Worm (Caenorhabditis elegans) whole organism, late embryonic: ENCODE results near the gene Y57A10C.10.
A peak's percentile ranks its signal among the peaks of the same experiment; 100 is the strongest.

Source experiments
- C08G9.2 ChIP-seq: sonication (generic microtip); optimal IDR thresholded peaks from 2 replicates; lab custom pipeline; 2016; ENCODE audit warnings: mild to moderate bottlenecking, missing genetic modification characterization, moderate library complexity, missing compliant biosample characterization
- F13H6.1 ChIP-seq: sonication (generic microtip); optimal IDR thresholded peaks from 2 replicates; lab custom pipeline; 2016; ENCODE audit warnings: missing genetic modification characterization, missing compliant biosample characterization
- K09A11.1 ChIP-seq: sonication (generic microtip); optimal IDR thresholded peaks from 2 replicates; lab custom pipeline; 2017; ENCODE audit warnings: antibody characterized with exemption, mild to moderate bottlenecking, missing genetic modification characterization, missing compliant biosample characterization; ENCODE audit not compliant: insufficient read depth
- ceh-18 ChIP-seq: sonication (generic microtip); optimal IDR thresholded peaks from 2 replicates; lab custom pipeline; 2016; ENCODE audit warnings: missing genetic modification characterization, missing compliant biosample characterization
- ceh-19 ChIP-seq: fragments of 200-800 bp; sonication (Bioruptor generic); optimal IDR thresholded peaks from 2 replicates; lab custom pipeline; 2018; ENCODE audit warnings: mild to moderate bottlenecking, missing genetic modification characterization, missing compliant biosample characterization
- ceh-22 ChIP-seq: sonication (generic microtip); optimal IDR thresholded peaks from 2 replicates; lab custom pipeline; 2017; ENCODE audit warnings: missing biosample characterization, missing genetic modification characterization
- ceh-30 ChIP-seq: fragments of 150-350 bp; optimal IDR thresholded peaks from 2 replicates; lab custom pipeline; 2014; ENCODE audit warnings: missing biosample characterization, missing genetic modification characterization
- ceh-45 ChIP-seq: fragments of 200-800 bp; sonication (Bioruptor generic); IDR thresholded peaks from 2 replicates; pipeline ENCODE4 v1.3.6; 2022; ENCODE audit warnings: missing genetic modification reagents, missing genetic modification characterization, missing compliant biosample characterization
- ceh-6 ChIP-seq: fragments of 200-800 bp; sonication (Bioruptor generic); optimal IDR thresholded peaks from 2 replicates; lab custom pipeline; 2018; ENCODE audit warnings: mild to moderate bottlenecking, missing genetic modification characterization, missing compliant biosample characterization
- dmd-4 ChIP-seq: sonication (generic microtip); optimal IDR thresholded peaks from 2 replicates; lab custom pipeline; 2016; ENCODE audit warnings: borderline replicate concordance, missing genetic modification characterization, missing compliant biosample characterization
- dve-1 ChIP-seq: sonication (generic microtip); optimal IDR thresholded peaks from 2 replicates; lab custom pipeline; 2017; ENCODE audit warnings: antibody characterized with exemption, mild to moderate bottlenecking, missing genetic modification characterization, missing compliant biosample characterization
- fkh-6 ChIP-seq: sonication (generic microtip); optimal IDR thresholded peaks from 2 replicates; lab custom pipeline; 2016; ENCODE audit warnings: missing genetic modification characterization, missing compliant biosample characterization
- gmeb-2 ChIP-seq: sonication (generic microtip); optimal IDR thresholded peaks from 2 replicates; lab custom pipeline; 2016; ENCODE audit warnings: missing genetic modification characterization, inconsistent platforms, missing compliant biosample characterization
- hlh-13 ChIP-seq: fragments of 200-800 bp; sonication (Bioruptor generic); optimal IDR thresholded peaks from 2 replicates; lab custom pipeline; 2018; ENCODE audit warnings: mild to moderate bottlenecking, missing genetic modification characterization, missing compliant biosample characterization
- hlh-30 ChIP-seq: sonication (generic microtip); optimal IDR thresholded peaks from 2 replicates; lab custom pipeline; 2017; ENCODE audit warnings: antibody characterized with exemption, missing genetic modification characterization, missing compliant biosample characterization; ENCODE audit not compliant: insufficient read depth
- hlh-6 ChIP-seq: sonication (generic microtip); optimal IDR thresholded peaks from 2 replicates; lab custom pipeline; 2016; ENCODE audit warnings: missing genotype, missing genetic modification characterization, missing compliant biosample characterization
- lim-6 ChIP-seq: sonication (generic microtip); optimal IDR thresholded peaks from 2 replicates; lab custom pipeline; 2016; ENCODE audit warnings: missing genetic modification characterization, missing compliant biosample characterization
- mec-3 ChIP-seq: sonication (generic microtip); optimal IDR thresholded peaks from 2 replicates; lab custom pipeline; 2016; ENCODE audit warnings: borderline replicate concordance, missing genetic modification characterization, missing compliant biosample characterization
- nhr-11 ChIP-seq: fragments of 150-350 bp; optimal IDR thresholded peaks from 2 replicates; lab custom pipeline; 2014; ENCODE audit warnings: missing biosample characterization, missing genetic modification characterization
- pag-3 ChIP-seq: sonication (generic microtip); optimal IDR thresholded peaks from 2 replicates; lab custom pipeline; 2016; ENCODE audit warnings: missing compliant biosample characterization, missing genetic modification characterization, borderline replicate concordance
- pax-1 ChIP-seq: fragments of 150-350 bp; optimal IDR thresholded peaks from 2 replicates; lab custom pipeline; 2014; ENCODE audit warnings: missing biosample characterization, missing genetic modification characterization
- pqm-1 ChIP-seq: sonication (generic microtip); optimal IDR thresholded peaks from 2 replicates; lab custom pipeline; 2016; ENCODE audit warnings: missing genetic modification characterization, missing compliant biosample characterization
- ref-2 ChIP-seq: sonication (generic microtip); optimal IDR thresholded peaks from 2 replicates; lab custom pipeline; 2016; ENCODE audit warnings: missing genetic modification characterization, missing compliant biosample characterization
- rnt-1 ChIP-seq: sonication (generic microtip); optimal IDR thresholded peaks from 2 replicates; lab custom pipeline; 2016; ENCODE audit warnings: missing genetic modification characterization, missing compliant biosample characterization
- sdc-2 ChIP-seq: sonication (generic microtip); optimal IDR thresholded peaks from 2 replicates; lab custom pipeline; 2016; ENCODE audit warnings: missing genotype, missing genetic modification characterization, missing compliant biosample characterization
- sox-2 ChIP-seq: fragments of 200-800 bp; sonication (Bioruptor generic); IDR thresholded peaks from 2 replicates; pipeline ENCODE4 v1.3.6; 2022; ENCODE audit warnings: missing genetic modification reagents, missing genetic modification characterization, missing compliant biosample characterization
- syd-9 ChIP-seq: sonication (generic microtip); optimal IDR thresholded peaks from 2 replicates; lab custom pipeline; 2016; ENCODE audit warnings: mild to moderate bottlenecking, missing genetic modification characterization, moderate library complexity, missing compliant biosample characterization
- tbx-2 ChIP-seq: sonication (generic microtip); optimal IDR thresholded peaks from 2 replicates; lab custom pipeline; 2016; ENCODE audit warnings: missing genetic modification characterization, missing compliant biosample characterization
- ttx-3 ChIP-seq: sonication (generic microtip); optimal IDR thresholded peaks from 2 replicates; lab custom pipeline; 2016; ENCODE audit warnings: missing genetic modification reagents, missing genetic modification characterization, missing compliant biosample characterization
- unc-55 ChIP-seq: sonication (generic microtip); optimal IDR thresholded peaks from 2 replicates; lab custom pipeline; 2017; ENCODE audit warnings: missing biosample characterization, missing genetic modification reagents, missing genetic modification characterization
- unc-86 ChIP-seq: sonication (generic microtip); optimal IDR thresholded peaks from 2 replicates; lab custom pipeline; 2016; ENCODE audit warnings: missing genetic modification characterization, missing compliant biosample characterization
- zip-5 ChIP-seq: sonication (generic microtip); optimal IDR thresholded peaks from 2 replicates; lab custom pipeline; 2016; ENCODE audit warnings: missing genetic modification characterization, missing compliant biosample characterization

Y57A10C.10 gene

DNA sequence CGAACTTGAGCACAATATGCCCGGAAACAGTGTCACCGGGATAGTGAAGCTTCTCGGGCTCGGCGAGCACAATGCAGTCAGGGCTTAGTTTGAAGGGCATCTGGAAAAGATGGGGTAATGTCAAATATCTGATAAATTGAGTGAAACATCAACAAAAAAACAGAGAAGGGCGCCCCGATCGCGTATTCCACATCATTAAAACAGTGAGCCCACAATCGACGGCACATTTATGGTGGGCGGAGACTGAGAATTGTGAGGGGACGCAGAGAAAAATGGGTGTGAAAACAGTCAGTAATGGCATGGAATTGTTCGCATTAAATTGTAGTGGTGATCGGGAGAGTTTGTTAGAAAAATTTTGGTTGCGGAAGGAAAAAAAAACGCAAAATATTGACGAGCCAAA lies 39.7 kb upstream of the Y57A10C.10 start, which contains the start of gene arrd-9:
arrd-9 (minus strand) TSS at position 101 of the 400 bp plus-strand sequence.
- TF ChIP-seq nhr-11 (no peak), hlh-6 (tag; lab: Kevin White, UChicago) (no peak)

ce11 chrII:12473406-12473805 lies 32.3 kb upstream of the Y57A10C.10 start, which contains the start of gene srg-17:
TSS of gene srg-17 (plus strand) at chrII:12473706.
- no peak for TF ChIP-seq zip-5 (tag; lab: Kevin White, UChicago)
- TF ChIP-seq fkh-6: no peak
- TF ChIP-seq hlh-13: no peak
- no peak for TF ChIP-seq K09A11.1
- TF ChIP-seq unc-55 (GFP tag; lab: Kevin White, UChicago): no peak
- TF ChIP-seq rnt-1 (tag; lab: Kevin White, UChicago): no peak

DNA sequence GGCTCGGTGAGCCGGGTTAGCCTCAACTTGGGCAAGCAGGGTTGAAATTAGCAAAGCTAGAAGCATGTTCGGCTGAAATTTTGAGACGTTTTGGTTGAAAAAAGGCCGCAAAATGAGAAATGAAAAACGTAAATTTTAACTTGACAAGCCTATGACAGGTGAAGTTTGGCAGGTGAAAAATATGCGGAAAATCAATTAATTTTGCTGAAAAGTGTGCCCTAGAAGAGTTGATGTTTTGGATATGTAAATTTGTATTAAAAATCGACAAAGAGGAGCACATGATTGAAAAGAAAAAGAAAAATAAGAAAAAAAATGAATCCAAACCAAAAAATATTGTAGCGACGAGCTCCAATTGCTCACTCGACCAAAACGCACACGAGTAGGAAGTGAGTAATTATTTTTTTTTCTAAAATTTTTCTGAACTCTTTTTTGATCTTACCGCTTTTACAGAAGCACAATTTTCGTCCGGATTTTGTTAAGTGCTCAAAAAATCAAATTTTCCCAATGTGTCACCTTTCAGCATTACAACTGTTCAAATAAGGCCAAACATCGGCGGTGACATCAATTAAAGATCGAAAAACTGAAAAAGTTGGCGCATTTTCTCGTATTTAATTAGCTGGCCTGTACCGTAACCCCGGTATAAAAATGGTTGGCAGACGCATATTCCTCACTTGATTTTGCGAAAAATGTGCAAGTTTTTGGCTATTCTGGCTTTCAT lies 30.2 kb upstream of the Y57A10C.10 start, which contains the start of the genes F15A4.5 and phat-8:
F15A4.5 (minus strand) TSS at position 101 of the 718 bp plus-strand sequence.
phat-8 (plus strand) TSS at position 668 of the 718 bp plus-strand sequence.
- TF ChIP-seq unc-86 (tag; lab: Kevin White, UChicago) (no peak), gmeb-2 (tag; lab: Kevin White, UChicago) (no peak), F13H6.1 (tag; lab: Kevin White, UChicago) (no peak), pqm-1 (tag; lab: Kevin White, UChicago) (no peak), hlh-6 (tag; lab: Kevin White, UChicago) (no peak), hlh-30 (no peak), lim-6 (tag; lab: Kevin White, UChicago) (no peak), ceh-19 (GFP tag; lab: Kevin White, UChicago) (no peak)

DNA sequence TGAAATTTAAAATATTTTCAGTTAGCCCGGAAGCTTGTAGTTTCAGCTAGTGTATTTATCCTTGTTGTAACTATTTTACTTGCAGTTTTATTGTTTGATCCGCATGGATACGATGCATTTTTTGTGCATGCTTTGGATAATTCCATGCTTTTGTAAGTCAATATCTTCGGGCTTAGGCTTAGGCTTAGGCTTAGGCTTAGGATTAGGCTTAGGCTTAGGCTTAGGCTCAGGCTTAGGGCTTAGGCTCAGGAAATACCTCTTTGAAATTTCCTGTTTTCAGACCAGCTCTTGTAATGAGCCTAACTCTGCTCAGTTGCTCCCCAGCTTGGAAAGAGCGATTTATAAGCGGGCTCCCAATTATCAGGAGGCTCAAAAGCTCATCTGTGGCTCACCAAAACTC lies 26.0 kb upstream of the Y57A10C.10 start, which contains the start of gene srg-16:
srg-16 (plus strand) TSS at position 87 of the 400 bp plus-strand sequence.
- TF ChIP-seq dve-1 (tag; lab: Kevin White, UChicago) (peak; percentile 55), syd-9 (tag; lab: Kevin White, UChicago) (no peak)

DNA sequence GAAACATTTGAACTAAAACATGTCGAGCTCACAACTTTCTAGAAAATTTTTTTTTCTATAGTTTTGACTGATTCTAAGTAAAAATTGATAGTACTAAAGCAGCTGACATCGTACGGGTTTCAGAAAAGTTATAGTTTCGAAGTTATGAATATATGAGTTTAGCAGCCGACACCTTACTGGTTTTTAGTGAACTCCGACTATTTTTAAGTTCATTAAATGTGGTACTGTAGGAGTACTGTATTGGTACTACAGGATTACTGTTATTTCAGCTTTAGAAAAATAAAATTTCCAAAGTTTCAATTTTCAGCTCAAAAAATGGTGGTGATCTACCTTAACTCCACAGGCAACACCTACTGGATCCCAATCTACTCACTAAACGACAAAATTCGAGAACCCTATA lies 24.5 kb upstream of the Y57A10C.10 start, which contains the start of gene sre-37:
sre-37 (plus strand) TSS at position 301 of the 400 bp plus-strand sequence.
- no peak for TF ChIP-seq C08G9.2 (tag; lab: Kevin White, UChicago)
- no peak for TF ChIP-seq pqm-1 (tag; lab: Kevin White, UChicago)
- TF ChIP-seq sdc-2 (tag; lab: Kevin White, UChicago): no peak
- no peak for TF ChIP-seq sox-2 (GFP tag; lab: Robert Waterston, UW)
- TF ChIP-seq ttx-3 (tag; lab: Kevin White, UChicago): no peak
- TF ChIP-seq ref-2 (tag; lab: Kevin White, UChicago): no peak
- no peak for TF ChIP-seq dve-1 (tag; lab: Kevin White, UChicago)
- no peak for TF ChIP-seq hlh-30
- no peak for TF ChIP-seq ceh-45 (GFP tag; lab: Robert Waterston, UW)
- no peak for TF ChIP-seq ceh-22
- no peak for TF ChIP-seq pax-1 (tag; lab: Kevin White, UChicago)
- TF ChIP-seq ceh-18 (tag; lab: Kevin White, UChicago): no peak
- TF ChIP-seq fkh-6: no peak
- TF ChIP-seq pag-3: no peak
- TF ChIP-seq mec-3: no peak
- no peak for TF ChIP-seq dmd-4
- no peak for TF ChIP-seq ceh-30 (tag; lab: Kevin White, UChicago)
- TF ChIP-seq ceh-6 (GFP tag; lab: Kevin White, UChicago): no peak
- TF ChIP-seq tbx-2 (tag; lab: Kevin White, UChicago): no peak
- TF ChIP-seq, all 69 proteins: peak for 0
